Fruit fly (Drosophila melanogaster) S2 (cell line): ENCODE measurements around the gene squ.
A peak's percentile ranks its signal among the peaks of the same experiment; 100 is the strongest.

Experiments used
- CG8478 ChIP-seq: fragments of >200 bp; optimal IDR thresholded peaks from 2 replicates; lab custom pipeline; 2018
- CTCF ChIP-seq, 2 experiments: fragments of >200 bp; optimal IDR thresholded peaks; 2 replicates each; lab custom pipeline; 2018

The squ gene

DNA sequence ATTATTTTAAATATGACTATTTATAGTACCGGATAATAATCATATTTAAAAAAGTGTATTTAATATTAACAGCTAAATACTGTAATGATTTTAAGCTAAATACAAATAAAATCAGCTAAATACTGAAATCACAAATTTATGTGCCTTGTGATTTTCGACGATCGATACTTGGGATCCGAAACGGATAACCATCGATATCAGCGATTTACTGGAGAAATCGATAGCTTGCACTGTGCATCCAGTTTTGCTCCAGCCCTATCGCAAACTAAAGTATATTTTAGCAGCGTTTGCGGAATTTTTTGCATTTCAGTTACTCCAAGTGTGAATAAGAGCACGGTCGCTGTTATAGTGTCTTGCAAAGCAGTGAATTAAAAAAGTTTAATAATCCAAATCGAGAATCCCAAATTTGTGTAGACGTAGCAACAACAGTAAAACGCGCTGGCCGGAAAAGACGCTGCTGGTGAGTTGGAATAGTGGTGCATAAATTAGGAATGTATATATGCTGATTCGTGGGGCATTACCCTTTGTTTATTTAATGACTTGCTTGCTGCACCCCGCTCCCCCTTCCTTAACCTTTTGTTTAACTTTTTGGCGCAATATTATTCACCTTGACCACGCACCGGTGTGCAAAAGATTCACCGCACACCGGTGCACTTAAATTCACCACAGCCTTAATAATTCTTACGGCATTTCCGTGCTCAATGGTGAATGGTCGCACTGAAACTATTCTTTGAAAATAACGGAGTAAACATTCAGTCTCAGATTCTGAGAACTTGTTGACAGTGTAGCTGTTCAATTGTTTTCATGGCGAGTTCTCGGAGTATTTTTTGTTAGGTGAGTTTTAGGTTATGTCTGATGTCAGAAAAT lies at the start of gene squ, which contains the start of gene grp:
Gene squ (plus strand): TSS at position 238 of the 867 bp plus-strand sequence.
Gene grp (plus strand): TSS at position 238 of the 867 bp plus-strand sequence.
- no peak for TF ChIP-seq CG8478
- peak in 1 of 2 experiments; percentile 27 for TF ChIP-seq CTCF (optimal IDR thresholded peaks at IDR 0.05; lab: Kevin White, UChicago)

DNA sequence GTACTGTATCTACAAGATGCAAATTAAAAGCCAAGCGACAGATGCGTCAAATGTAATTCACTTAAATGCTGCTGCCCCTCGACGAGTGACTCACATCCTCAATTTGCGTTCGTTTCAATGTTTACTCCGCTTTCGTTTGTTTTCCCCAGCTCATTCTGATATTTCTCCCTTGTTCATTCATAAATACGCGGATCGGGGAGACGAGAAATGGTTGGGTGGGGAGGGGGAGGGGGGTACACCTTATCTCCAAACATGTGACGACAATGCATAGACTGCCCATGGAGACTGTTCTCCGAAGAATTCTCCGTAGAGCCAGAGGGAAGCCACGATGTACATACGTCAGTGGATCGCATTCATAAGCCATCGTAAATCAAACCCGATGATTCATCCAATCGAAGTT lies 42.5 kb upstream of the squ start:
- TF ChIP-seq CG8478 (no peak), CTCF (optimal IDR thresholded peaks at IDR 0.05; lab: Kevin White, UChicago) (no peak)

DNA sequence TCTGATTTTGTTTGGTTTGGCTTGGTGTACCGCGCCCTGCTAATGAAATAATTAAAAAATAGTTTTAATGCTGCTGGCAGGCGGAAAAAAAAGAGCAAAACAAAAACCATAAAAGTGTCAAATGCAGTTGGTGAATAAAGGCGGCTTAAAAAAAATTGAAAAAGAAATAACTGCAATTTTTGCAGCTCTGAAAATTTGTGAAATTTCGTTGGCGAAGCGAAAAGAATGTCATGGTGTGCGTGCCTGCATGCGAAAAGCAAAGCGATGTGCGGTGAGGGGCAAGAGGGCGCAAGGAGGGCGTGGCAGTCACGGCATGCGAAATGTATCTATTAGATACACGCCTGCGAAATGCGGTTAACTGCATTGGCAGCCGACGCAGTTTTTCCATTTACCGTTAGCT lies 41.5 kb upstream of the squ start:
- TF ChIP-seq CG8478 = no peak
- TF ChIP-seq CTCF (optimal IDR thresholded peaks at IDR 0.05; lab: Kevin White, UChicago) = no peak

DNA sequence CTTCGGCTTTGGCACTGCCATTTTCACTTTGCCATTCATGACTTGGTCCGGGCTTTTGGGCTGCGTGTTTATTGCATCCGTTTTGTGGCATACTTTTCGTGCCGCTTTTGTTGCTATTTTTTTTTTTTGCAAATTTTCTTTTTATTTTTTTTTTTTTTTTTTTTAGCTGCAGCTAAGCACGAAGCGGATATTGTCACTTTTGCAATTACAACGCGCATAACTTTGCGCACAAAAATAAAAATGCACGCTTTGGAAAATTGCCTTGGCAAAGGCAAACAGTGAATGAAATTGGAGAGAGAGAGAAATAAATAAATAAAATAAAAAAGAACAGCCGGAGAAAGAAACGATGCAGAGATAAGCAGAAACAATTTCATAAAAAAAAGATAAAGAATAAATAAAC lies 39.0 kb upstream of the squ start:
- TF ChIP-seq CTCF (optimal IDR thresholded peaks at IDR 0.05; lab: Kevin White, UChicago) (no peak), CG8478 (no peak)

DNA sequence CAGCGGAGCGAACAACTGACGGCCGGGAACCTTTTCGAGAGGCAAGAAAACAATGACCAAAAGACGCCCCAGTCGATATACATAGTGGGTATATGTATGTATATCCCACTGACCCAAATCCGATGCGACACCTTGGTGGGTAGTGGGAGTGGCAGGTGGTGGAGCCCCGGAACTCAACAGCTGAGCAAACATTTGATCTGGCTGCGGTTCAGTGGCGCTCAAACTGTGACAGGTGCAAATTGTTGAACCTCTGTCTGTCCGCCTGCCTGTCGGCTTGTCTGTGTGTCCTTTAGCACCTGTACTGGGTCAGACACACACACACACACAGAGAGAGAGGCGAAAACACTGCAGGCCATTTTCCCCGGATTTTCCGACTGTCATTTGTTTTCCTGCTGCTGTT lies 36.4 kb upstream of the squ start:
- TF ChIP-seq CG8478 (no peak), CTCF (optimal IDR thresholded peaks at IDR 0.05; lab: Kevin White, UChicago) (no peak)

DNA sequence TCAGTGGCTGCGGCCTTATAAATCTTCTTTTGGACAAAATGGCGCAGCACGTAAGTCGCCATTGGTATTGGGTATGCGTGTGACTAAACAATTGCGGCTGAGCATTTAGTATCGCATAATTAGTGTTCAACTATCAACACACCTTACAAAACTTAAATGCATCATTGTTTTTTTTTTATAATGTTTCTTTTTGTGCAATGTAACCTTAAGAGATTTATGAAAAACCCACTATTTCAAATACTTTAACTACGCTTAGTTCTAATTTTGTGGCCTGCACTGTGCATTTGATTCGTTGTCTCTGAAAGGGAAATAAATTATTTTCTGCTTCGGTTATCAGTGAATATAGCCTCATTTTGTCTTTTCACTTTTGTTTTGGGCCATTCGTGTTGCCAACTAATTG lies 35.9 kb upstream of the squ start:
- no peak for TF ChIP-seq CTCF (optimal IDR thresholded peaks at IDR 0.05; lab: Kevin White, UChicago)
- TF ChIP-seq CG8478 = no peak

DNA sequence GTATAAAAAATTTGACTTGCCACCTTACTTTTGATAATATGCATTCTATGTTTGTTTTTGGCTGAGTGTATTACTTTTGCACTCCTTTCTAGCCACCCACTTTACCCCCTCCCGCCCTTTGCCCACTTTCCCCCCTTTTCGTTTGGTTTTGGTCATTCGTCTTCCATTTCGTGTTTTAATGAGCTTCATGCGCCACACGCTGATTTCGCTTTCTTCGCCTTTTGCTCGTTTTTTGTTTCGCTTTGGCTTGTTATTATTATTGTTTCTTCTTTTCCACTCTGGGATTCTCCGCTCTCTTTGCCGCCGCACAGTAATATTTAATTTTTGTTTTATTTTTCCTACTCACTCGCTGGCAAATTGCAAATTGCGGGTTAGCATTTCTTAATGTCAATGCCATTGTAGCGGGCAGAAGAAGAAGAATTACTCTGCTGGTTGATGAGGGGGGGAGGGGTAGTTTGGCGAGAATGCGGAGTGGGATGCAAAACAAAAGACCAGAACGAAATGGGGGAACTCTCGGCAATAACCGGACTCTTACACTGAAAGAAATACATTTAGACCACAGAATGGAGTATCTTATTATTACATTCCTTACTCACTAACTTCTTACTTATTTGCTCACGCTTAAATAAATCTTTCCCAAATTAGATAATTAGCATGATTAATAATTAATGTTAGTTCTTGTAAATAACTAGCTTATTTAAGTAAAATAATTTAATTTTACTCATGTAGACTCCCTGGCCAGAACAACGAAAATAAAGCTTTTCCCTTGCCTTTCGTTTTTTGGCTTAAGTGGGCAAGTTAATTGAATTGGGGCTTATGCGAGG lies 34.2 kb upstream of the squ start:
- TF ChIP-seq CTCF (optimal IDR thresholded peaks at IDR 0.05; lab: Kevin White, UChicago) (no peak), CG8478 (no peak)

DNA sequence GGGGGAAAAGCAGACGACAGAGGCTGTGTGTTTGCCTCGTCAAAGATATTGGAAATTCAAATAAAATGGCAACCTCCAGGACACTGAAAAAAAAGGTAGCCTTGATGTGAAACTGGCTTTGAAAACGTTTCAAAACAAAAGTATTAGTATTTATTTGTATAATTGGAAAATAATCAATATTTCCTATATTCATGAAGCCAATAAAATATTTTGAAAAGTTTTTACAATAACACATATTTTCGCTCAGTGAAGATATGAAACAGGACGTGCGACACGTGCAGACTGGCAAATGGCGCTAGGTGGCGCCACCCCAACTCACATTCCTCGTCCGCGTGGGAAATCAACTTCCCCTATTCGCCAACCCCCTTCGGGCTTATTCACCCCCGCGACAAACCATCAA lies 32.1 kb upstream of the squ start:
- TF ChIP-seq CG8478 (no peak), CTCF (optimal IDR thresholded peaks at IDR 0.05; lab: Kevin White, UChicago) (peak; percentile 51 to 57)

DNA sequence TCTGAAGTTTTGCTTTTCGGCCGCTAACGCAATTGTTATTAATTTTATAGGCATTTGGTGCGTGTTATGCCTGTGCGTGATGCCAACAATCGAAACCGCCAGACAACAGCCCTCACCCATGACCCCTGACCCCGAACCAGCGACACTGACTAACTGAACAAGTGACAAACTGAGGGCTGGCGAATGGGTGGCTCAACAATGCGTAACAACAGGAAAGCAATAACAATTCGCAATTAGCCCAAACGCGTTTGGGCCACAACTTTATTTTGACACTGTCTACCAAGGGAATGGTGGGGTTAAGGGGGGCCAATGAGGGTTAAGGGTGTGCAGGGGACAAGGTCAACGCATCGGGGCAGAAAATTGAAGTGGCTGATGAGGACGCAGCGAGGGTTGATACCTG lies 30.9 kb upstream of the squ start:
- TF ChIP-seq CTCF (optimal IDR thresholded peaks at IDR 0.05; lab: Kevin White, UChicago) (no peak), CG8478 (no peak)

DNA sequence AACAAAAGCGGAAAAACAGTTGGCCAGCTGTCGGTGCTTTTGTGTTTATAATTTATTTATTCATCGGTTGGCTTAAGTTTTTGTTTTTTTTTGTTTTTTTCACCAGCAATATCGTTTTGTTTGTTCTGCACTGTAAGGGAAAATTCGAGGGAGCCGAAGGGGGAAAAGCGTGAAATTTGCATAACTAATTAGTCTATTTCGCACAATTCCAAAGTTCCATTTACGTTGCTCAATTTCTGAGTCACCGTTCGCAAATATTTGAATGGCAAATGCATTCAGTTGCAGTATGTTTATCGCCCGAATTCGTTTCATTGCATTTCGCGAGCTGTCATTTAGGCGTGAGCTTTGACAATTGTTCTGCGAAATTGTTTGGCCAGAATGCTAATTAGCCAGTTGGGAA lies 26.3 kb upstream of the squ start:
- TF ChIP-seq CTCF (optimal IDR thresholded peaks at IDR 0.05; lab: Kevin White, UChicago) = no peak
- TF ChIP-seq CG8478 = no peak

DNA sequence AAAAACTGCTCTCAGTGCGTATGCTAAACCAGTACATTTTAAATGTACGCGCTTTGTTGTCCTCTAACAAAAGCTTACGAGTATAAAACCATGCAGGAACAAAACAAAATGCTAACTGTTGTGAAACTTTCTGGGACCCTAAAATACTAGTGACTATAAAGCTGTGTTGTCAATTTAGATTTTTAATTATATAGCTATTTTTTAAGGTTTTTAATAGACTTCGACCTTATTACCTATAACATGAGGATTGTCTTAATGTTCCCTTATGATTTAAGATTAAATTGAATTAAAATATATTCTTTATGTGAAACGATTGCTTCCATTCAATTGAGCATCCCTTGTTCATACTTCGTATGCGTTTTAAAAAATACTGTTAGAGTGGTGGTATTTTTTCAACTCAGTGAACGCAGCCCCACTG lies 23.2 kb upstream of the squ start:
- TF ChIP-seq CG8478 (no peak), CTCF (optimal IDR thresholded peaks at IDR 0.05; lab: Kevin White, UChicago) (no peak)

DNA sequence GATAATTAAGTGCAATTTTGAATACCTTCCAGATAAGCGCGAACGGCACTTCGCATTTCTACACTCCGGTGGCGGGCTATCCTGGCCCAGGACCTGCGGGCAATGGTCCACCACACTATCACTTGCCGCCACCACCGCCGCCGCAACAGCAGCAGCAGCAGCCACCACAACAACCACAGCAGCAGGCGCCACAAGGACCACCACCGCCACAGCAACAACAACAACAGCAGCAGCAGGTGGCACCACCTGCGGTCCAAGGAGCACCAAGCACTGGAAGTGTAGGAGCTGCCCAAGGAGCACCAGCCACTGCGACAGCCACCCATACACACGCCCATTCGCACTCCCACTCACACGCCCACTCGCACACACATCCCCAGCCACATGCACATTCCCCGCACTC lies 22.4 kb upstream of the squ start:
- TF ChIP-seq CG8478 = no peak
- no peak for TF ChIP-seq CTCF (optimal IDR thresholded peaks at IDR 0.05; lab: Kevin White, UChicago)

DNA sequence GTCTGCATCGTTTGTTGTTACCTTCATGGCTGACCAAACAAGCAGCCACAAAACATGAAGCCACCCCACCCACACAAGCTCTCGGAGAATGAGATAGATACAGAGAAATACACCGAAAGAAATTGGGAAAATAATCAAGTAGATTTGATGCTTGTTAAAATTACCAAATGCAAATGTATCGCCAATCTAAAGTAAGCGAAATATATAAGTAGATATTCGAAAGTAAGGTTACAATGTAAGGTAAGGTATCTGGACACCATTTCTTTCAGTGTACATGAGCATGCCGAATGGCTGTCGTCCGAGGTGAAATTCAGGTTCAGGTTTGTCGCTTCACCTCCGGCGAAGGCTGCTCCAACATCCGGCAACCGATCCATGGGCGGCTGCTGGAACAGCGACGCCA lies 7.6 kb upstream of the squ start:
- TF ChIP-seq CTCF (optimal IDR thresholded peaks at IDR 0.05; lab: Kevin White, UChicago) (no peak), CG8478 (no peak)

DNA sequence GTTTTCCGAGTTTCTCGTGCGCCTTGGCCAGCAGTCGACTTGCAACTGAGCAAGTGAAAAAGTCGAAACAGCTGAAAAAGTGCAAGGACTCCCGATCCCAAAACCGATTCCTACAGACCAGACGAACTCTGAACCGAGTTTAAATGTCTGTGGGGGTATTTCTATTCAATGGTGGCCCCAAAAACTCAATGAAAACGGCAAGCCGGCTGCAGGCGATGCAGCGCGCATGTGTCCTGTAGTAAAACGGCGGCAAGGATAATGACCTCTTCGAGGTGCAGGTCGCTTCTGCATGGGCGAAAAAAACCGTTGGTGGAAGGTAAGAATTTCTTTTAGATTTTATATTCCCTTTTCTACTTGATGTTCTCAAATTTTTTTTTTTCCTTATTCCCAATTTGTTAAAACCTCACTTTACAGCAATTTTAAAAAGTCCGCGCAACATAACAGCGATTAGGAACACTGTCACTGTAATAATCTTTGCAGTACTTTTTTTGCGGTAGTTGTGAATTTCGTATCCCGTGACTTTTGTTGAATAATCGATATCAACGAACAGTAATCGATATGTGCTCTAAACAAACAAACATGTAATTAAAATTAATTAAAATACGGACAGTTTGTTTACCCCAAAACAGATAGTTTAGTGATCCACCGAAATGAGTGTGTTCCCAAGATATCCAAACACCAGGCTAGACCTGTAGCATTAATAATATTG lies 3.0 kb upstream of the squ start, which contains the start of the genes Trpgamma and her:
Gene Trpgamma (minus strand): TSS at position 51 of the 709 bp plus-strand sequence.
Gene her (plus strand): TSS at position 535 of the 709 bp plus-strand sequence.
- no peak for TF ChIP-seq CG8478
- peak in 1 of 2 experiments; percentile 10 for TF ChIP-seq CTCF (optimal IDR thresholded peaks at IDR 0.05; lab: Kevin White, UChicago)

DNA sequence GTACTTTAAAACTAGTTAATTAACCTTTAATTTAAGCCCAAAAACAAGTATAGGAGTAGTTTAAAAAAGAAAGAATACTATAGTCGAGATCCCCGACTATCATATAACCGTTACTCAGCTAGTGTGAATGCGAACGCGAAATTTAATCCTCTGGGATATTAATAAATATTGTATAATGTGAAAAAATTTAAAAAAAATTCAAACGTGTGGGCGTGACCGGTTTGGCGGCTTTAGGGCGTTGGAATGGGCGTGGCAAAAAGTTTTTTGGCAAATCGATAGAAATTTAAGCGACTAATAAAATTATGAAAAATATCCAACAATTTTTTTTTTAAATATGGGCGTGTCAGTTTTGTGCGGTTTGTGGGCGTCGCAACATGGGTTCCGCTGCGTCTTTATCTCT lies 781 bp upstream of the squ start:
- no peak for TF ChIP-seq CTCF (optimal IDR thresholded peaks at IDR 0.05; lab: Kevin White, UChicago)
- TF ChIP-seq CG8478 = no peak
